Worm (Caenorhabditis elegans) whole organism, L1 larva: Measurements from ENCODE around the gene col-116.

ENCODE experiments used
- C04F5.9 ChIP-seq: sonication (generic microtip); optimal IDR thresholded peaks from 2 replicates; lab custom pipeline; 2016; ENCODE audit warnings: missing genetic modification characterization, missing compliant biosample characterization
- C16A3.4 ChIP-seq: fragments of 150-350 bp; optimal IDR thresholded peaks from 2 replicates; lab custom pipeline; 2014; ENCODE audit warnings: missing biosample characterization, missing genetic modification characterization
- C34B4.2 ChIP-seq: sonication (generic microtip); optimal IDR thresholded peaks from 2 replicates; lab custom pipeline; 2017; ENCODE audit warnings: mild to moderate bottlenecking, missing genetic modification characterization, missing compliant biosample characterization
- F16B12.6 ChIP-seq: fragments of 150-350 bp; optimal IDR thresholded peaks from 2 replicates; lab custom pipeline; 2014; ENCODE audit warnings: missing biosample characterization, missing genetic modification characterization
- Y116A8C.19 ChIP-seq: sonication (generic microtip); optimal IDR thresholded peaks from 2 replicates; lab custom pipeline; 2016; ENCODE audit warnings: missing compliant biosample characterization, missing genetic modification characterization, borderline replicate concordance
- aha-1 ChIP-seq: fragments of 150-350 bp; optimal IDR thresholded peaks from 2 replicates; lab custom pipeline; 2014; ENCODE audit warnings: missing biosample characterization, missing genetic modification characterization
- alr-1 ChIP-seq: fragments of 200-800 bp; sonication (Bioruptor generic); optimal IDR thresholded peaks from 2 replicates; lab custom pipeline; 2018; ENCODE audit warnings: borderline replicate concordance, mild to moderate bottlenecking, missing genetic modification characterization, missing compliant biosample characterization
- ama-1 ChIP-seq: fragments of 150-350 bp; optimal IDR thresholded peaks from 2 replicates; lab custom pipeline; 2014
- blmp-1 ChIP-seq: fragments of 150-350 bp; optimal IDR thresholded peaks from 2 replicates; lab custom pipeline; 2014; ENCODE audit warnings: missing biosample characterization, missing genetic modification characterization
- ceh-82 ChIP-seq, 3 experiments: fragments of 150-350 bp in 1 of 3; sonication (generic microtip) in 2 of 3; optimal IDR thresholded peaks; 2 replicates each; lab custom pipeline; 2014 to 2017; ENCODE audit warnings: missing biosample characterization in 3 of 3, missing genetic modification characterization in 3 of 3
- ces-1 ChIP-seq: fragments of 150-350 bp; optimal IDR thresholded peaks from 2 replicates; lab custom pipeline; 2014; ENCODE audit warnings: missing biosample characterization, missing genetic modification reagents, missing genetic modification characterization
- dsc-1 ChIP-seq: sonication (generic microtip); optimal IDR thresholded peaks from 2 replicates; lab custom pipeline; 2016; ENCODE audit warnings: mild to moderate bottlenecking, missing genetic modification characterization, missing compliant biosample characterization
- efl-1 ChIP-seq, 4 experiments: fragments of 150-350 bp; optimal IDR thresholded peaks in 3 of 4; peaks in 1 of 4; 1 replicate in 1 of 4; 2 replicates in 3 of 4; lab custom pipeline; 2014; ENCODE audit warnings: missing biosample characterization in 2 of 4, missing genetic modification characterization in 2 of 4, missing genetic modification reagents in 2 of 4
- egl-27 ChIP-seq, 2 experiments: fragments of 150-350 bp in 1 of 2; sonication (generic microtip); optimal IDR thresholded peaks; 3 replicates each; lab custom pipeline; 2017 to 2018; ENCODE audit warnings: missing biosample characterization in 2 of 2, missing genetic modification characterization in 2 of 2, missing genetic modification reagents in 2 of 2
- elt-2 ChIP-seq: sonication (generic microtip); optimal IDR thresholded peaks from 2 replicates; lab custom pipeline; 2016; ENCODE audit warnings: missing genetic modification characterization, mild to moderate bottlenecking, inconsistent platforms, missing compliant biosample characterization, missing genetic modification reagents
- ets-5 ChIP-seq: fragments of 200-800 bp; sonication (Bioruptor generic); IDR thresholded peaks from 2 replicates; pipeline ENCODE4 v1.3.6; 2022; ENCODE audit warnings: missing genetic modification characterization, missing compliant biosample characterization
- fkh-4 ChIP-seq: sonication (generic microtip); optimal IDR thresholded peaks from 2 replicates; lab custom pipeline; 2016; ENCODE audit warnings: missing compliant biosample characterization, missing genetic modification characterization, borderline replicate concordance
- fkh-8 ChIP-seq: sonication (generic microtip); optimal IDR thresholded peaks from 2 replicates; lab custom pipeline; 2016; ENCODE audit warnings: mild to moderate bottlenecking, missing genetic modification characterization, missing compliant biosample characterization
- hlh-17 ChIP-seq: fragments of 200-800 bp; sonication (Bioruptor generic); optimal IDR thresholded peaks from 2 replicates; lab custom pipeline; 2018; ENCODE audit warnings: missing genetic modification characterization, mild to moderate bottlenecking, missing compliant biosample characterization, moderate library complexity, borderline replicate concordance
- hlh-4 ChIP-seq: sonication (generic microtip); optimal IDR thresholded peaks from 2 replicates; lab custom pipeline; 2016; ENCODE audit warnings: mild to moderate bottlenecking, missing genetic modification characterization, missing compliant biosample characterization
- irx-1 ChIP-seq: sonication (generic microtip); optimal IDR thresholded peaks from 2 replicates; lab custom pipeline; 2016; ENCODE audit warnings: missing genetic modification characterization, missing compliant biosample characterization
- isw-1 ChIP-seq: fragments of 200-800 bp; sonication (Bioruptor generic); IDR thresholded peaks from 2 replicates; pipeline ENCODE4 v1.3.6; 2022; ENCODE audit warnings: missing genetic modification characterization, missing compliant biosample characterization
- jun-1 ChIP-seq: fragments of 150-350 bp; optimal IDR thresholded peaks from 2 replicates; lab custom pipeline; 2014; ENCODE audit warnings: missing biosample characterization, missing genetic modification reagents, missing genetic modification characterization
- lin-15B ChIP-seq: fragments of 150-350 bp; sonication (generic microtip); optimal IDR thresholded peaks from 3 replicates; lab custom pipeline; 2014; ENCODE audit warnings: missing biosample characterization, missing genetic modification characterization
- nhr-11 ChIP-seq: fragments of 150-350 bp; optimal IDR thresholded peaks from 2 replicates; lab custom pipeline; 2014; ENCODE audit warnings: missing biosample characterization, missing genetic modification characterization
- nhr-20 ChIP-seq: sonication (generic microtip); optimal IDR thresholded peaks from 2 replicates; lab custom pipeline; 2016; ENCODE audit warnings: mild to moderate bottlenecking, missing genetic modification characterization, missing compliant biosample characterization
- nhr-28 ChIP-seq: fragments of 150-350 bp; optimal IDR thresholded peaks from 2 replicates; lab custom pipeline; 2014; ENCODE audit warnings: missing biosample characterization, missing genetic modification characterization
- nhr-47 ChIP-seq: sonication (generic microtip); optimal IDR thresholded peaks from 2 replicates; lab custom pipeline; 2016; ENCODE audit warnings: mild to moderate bottlenecking, missing genetic modification characterization, moderate library complexity, missing compliant biosample characterization
- nhr-71 ChIP-seq: sonication (generic microtip); optimal IDR thresholded peaks from 2 replicates; lab custom pipeline; 2016; ENCODE audit warnings: mild to moderate bottlenecking, missing genetic modification characterization, moderate library complexity, missing compliant biosample characterization
- nhr-76 ChIP-seq: sonication (generic microtip); optimal IDR thresholded peaks from 2 replicates; lab custom pipeline; 2017; ENCODE audit warnings: missing biosample characterization, missing genetic modification characterization
- nhr-77 ChIP-seq: fragments of 150-350 bp; optimal IDR thresholded peaks from 2 replicates; lab custom pipeline; 2014; ENCODE audit warnings: missing biosample characterization, missing genetic modification characterization
- nhr-84 ChIP-seq: sonication (generic microtip); optimal IDR thresholded peaks from 2 replicates; lab custom pipeline; 2017; ENCODE audit warnings: missing biosample characterization, missing genetic modification characterization
- nhr-85 ChIP-seq: sonication (generic microtip); peaks from one replicate; lab custom pipeline; 2016; ENCODE audit warnings: missing genetic modification characterization, inconsistent platforms, missing compliant biosample characterization
- nhr-90 ChIP-seq: sonication (generic microtip); optimal IDR thresholded peaks from 2 replicates; lab custom pipeline; 2016; ENCODE audit warnings: mild to moderate bottlenecking, missing genetic modification characterization, missing compliant biosample characterization; ENCODE audit not compliant: poor library complexity
- pqm-1 ChIP-seq: sonication (generic microtip); optimal IDR thresholded peaks from 3 replicates; lab custom pipeline; 2017; ENCODE audit warnings: missing biosample characterization, missing genetic modification characterization
- rnt-1 ChIP-seq: sonication (generic microtip); optimal IDR thresholded peaks from 2 replicates; lab custom pipeline; 2016; ENCODE audit warnings: mild to moderate bottlenecking, missing genetic modification characterization, moderate library complexity, missing compliant biosample characterization
- skn-1 ChIP-seq: fragments of 150-350 bp; optimal IDR thresholded peaks from 2 replicates; lab custom pipeline; 2014; ENCODE audit warnings: missing biosample characterization, missing genetic modification characterization
- sptf-1 ChIP-seq: fragments of 150-350 bp; optimal IDR thresholded peaks from 2 replicates; lab custom pipeline; 2014; ENCODE audit warnings: missing biosample characterization, missing genetic modification characterization
- swsn-7 ChIP-seq: sonication (generic microtip); optimal IDR thresholded peaks from 2 replicates; lab custom pipeline; 2016; ENCODE audit warnings: missing genetic modification characterization, missing compliant biosample characterization
- tbx-2 ChIP-seq: sonication (generic microtip); optimal IDR thresholded peaks from 2 replicates; lab custom pipeline; 2016; ENCODE audit warnings: missing genetic modification characterization, missing compliant biosample characterization
- tlp-1 ChIP-seq: fragments of 150-350 bp; optimal IDR thresholded peaks from 2 replicates; lab custom pipeline; 2014; ENCODE audit warnings: missing biosample characterization, missing genetic modification characterization
- unc-130 ChIP-seq: fragments of 150-350 bp; optimal IDR thresholded peaks from 2 replicates; lab custom pipeline; 2017; ENCODE audit warnings: missing biosample characterization, missing genetic modification characterization, inconsistent platforms
- unc-30 ChIP-seq: sonication (generic microtip); optimal IDR thresholded peaks from 2 replicates; lab custom pipeline; 2017; ENCODE audit warnings: missing biosample characterization, missing genetic modification characterization
- xbp-1 ChIP-seq: sonication (generic microtip); optimal IDR thresholded peaks from 2 replicates; lab custom pipeline; 2016; ENCODE audit warnings: missing genetic modification characterization, missing compliant biosample characterization
- zag-1 ChIP-seq: fragments of 150-350 bp; optimal IDR thresholded peaks from 2 replicates; lab custom pipeline; 2014; ENCODE audit warnings: missing biosample characterization, missing genetic modification characterization
- zip-4 ChIP-seq: fragments of 200-800 bp; sonication (Bioruptor generic); optimal IDR thresholded peaks from 2 replicates; lab custom pipeline; 2018; ENCODE audit warnings: mild to moderate bottlenecking, missing genetic modification characterization, moderate library complexity, missing compliant biosample characterization
- ztf-4 ChIP-seq: fragments of 150-350 bp; optimal IDR thresholded peaks from 2 replicates; lab custom pipeline; 2014; ENCODE audit warnings: missing biosample characterization, missing genetic modification characterization

col-116 gene

ce11 chrIV:8328913-8329312 is 26.8 kb upstream of the col-116 start, which contains the start of gene F35H10.2:
Gene F35H10.2, plus strand, starts transcription at chrIV:8329213.
- TF ChIP-seq nhr-85 (tag; lab: Kevin White, UChicago): no peak
- no peak for TF ChIP-seq jun-1 (tag; lab: Kevin White, UChicago)
- no peak for TF ChIP-seq hlh-4 (tag; lab: Kevin White, UChicago)
- no peak for TF ChIP-seq ztf-4 (tag; lab: Kevin White, UChicago)
- TF ChIP-seq zag-1 (tag; lab: Kevin White, UChicago): no peak
- no peak for TF ChIP-seq C34B4.2 (tag; lab: Kevin White, UChicago)
- TF ChIP-seq isw-1: no peak
- no peak for TF ChIP-seq C04F5.9 (tag; lab: Kevin White, UChicago)
- no peak for TF ChIP-seq irx-1 (tag; lab: Kevin White, UChicago)
- no peak for TF ChIP-seq ceh-82 (tag; optimal IDR thresholded peaks at IDR 0.05; lab: Kevin White, UChicago)
- TF ChIP-seq pqm-1: no peak
- TF ChIP-seq zip-4 (GFP tag; lab: Kevin White, UChicago): no peak
- TF ChIP-seq nhr-71 (tag; lab: Kevin White, UChicago): no peak
- TF ChIP-seq dsc-1: no peak
- no peak for TF ChIP-seq nhr-84 (tag; lab: Kevin White, UChicago)
- no peak for TF ChIP-seq unc-130 (tag; lab: Kevin White, UChicago)
- TF ChIP-seq skn-1 (tag; lab: Kevin White, UChicago): no peak
- TF ChIP-seq nhr-28: no peak
- no peak for TF ChIP-seq swsn-7 (tag; lab: Kevin White, UChicago)
- TF ChIP-seq nhr-47 (tag; lab: Kevin White, UChicago): no peak

ce11 chrIV:8332526-8332925 is 23.2 kb upstream of the col-116 start, which contains the start of gene lys-10:
Gene lys-10, plus strand, starts transcription at chrIV:8332826.
- no peak for TF ChIP-seq unc-30 (tag; lab: Kevin White, UChicago)
- no peak for TF ChIP-seq pqm-1
- TF ChIP-seq F16B12.6 (tag; lab: Kevin White, UChicago): no peak
- no peak for TF ChIP-seq lin-15B (tag; lab: Kevin White, UChicago)
- TF ChIP-seq ama-1 (lab: Kevin White, UChicago): no peak
- no peak for TF ChIP-seq nhr-77 (tag; lab: Kevin White, UChicago)
- no peak for TF ChIP-seq C16A3.4
- no peak for TF ChIP-seq blmp-1 (tag; lab: Kevin White, UChicago)
- TF ChIP-seq elt-2 (tag; lab: Kevin White, UChicago): no peak
- no peak for TF ChIP-seq sptf-1 (tag; lab: Kevin White, UChicago)
- TF ChIP-seq C34B4.2 (tag; lab: Kevin White, UChicago): no peak
- TF ChIP-seq xbp-1 (tag; lab: Kevin White, UChicago): no peak
- TF ChIP-seq nhr-11 (tag; lab: Kevin White, UChicago): no peak
- TF ChIP-seq nhr-20 (tag; lab: Kevin White, UChicago): no peak

- no peak for TF ChIP-seq tbx-2
- no peak for TF ChIP-seq efl-1 (optimal IDR thresholded peaks at IDR 0.05; lab: Kevin White, UChicago)
- TF ChIP-seq efl-1 (GFP tag; optimal IDR thresholded peaks at IDR 0.05 in 1 of 2; lab: Kevin White, UChicago): peak in 1 of 2 experiments; percentile 6
- no peak for TF ChIP-seq ces-1 (GFP tag; lab: Kevin White, UChicago)
Measured at ce11 chrIV:8333034-8333433, 22.7 kb upstream of the col-116 start.

ce11 chrIV:8333554-8333953 is 22.2 kb upstream of the col-116 start:
- TF ChIP-seq Y116A8C.19 (tag; lab: Kevin White, UChicago) (no peak), nhr-90 (tag; lab: Kevin White, UChicago) (no peak), nhr-76 (tag; lab: Kevin White, UChicago) (no peak), skn-1 (tag; lab: Kevin White, UChicago) (no peak), sptf-1 (tag; lab: Kevin White, UChicago) (no peak), rnt-1 (no peak), efl-1 (optimal IDR thresholded peaks at IDR 0.05; lab: Kevin White, UChicago) (no peak), efl-1 (GFP tag; optimal IDR thresholded peaks at IDR 0.05 in 1 of 2; lab: Kevin White, UChicago) (no peak), hlh-17 (GFP tag; lab: Kevin White, UChicago) (no peak), fkh-4 (tag; lab: Kevin White, UChicago) (no peak), tlp-1 (tag; lab: Kevin White, UChicago) (no peak), aha-1 (tag; lab: Kevin White, UChicago) (no peak), alr-1 (tag; lab: Kevin White, UChicago) (no peak), ets-5 (GFP tag; lab: Robert Waterston, UW) (no peak), egl-27 (tag; optimal IDR thresholded peaks at IDR 0.05; lab: Kevin White, UChicago) (no peak), fkh-8 (tag; lab: Kevin White, UChicago) (no peak), xbp-1 (tag; lab: Kevin White, UChicago) (no peak), ama-1 (lab: Kevin White, UChicago) (no peak), swsn-7 (tag; lab: Kevin White, UChicago) (no peak), pqm-1 (no peak), blmp-1 (tag; lab: Kevin White, UChicago) (no peak)
